Worm (Caenorhabditis elegans): ENCODE results near the gene R01H2.7.

R01H2.7 gene

DNA sequence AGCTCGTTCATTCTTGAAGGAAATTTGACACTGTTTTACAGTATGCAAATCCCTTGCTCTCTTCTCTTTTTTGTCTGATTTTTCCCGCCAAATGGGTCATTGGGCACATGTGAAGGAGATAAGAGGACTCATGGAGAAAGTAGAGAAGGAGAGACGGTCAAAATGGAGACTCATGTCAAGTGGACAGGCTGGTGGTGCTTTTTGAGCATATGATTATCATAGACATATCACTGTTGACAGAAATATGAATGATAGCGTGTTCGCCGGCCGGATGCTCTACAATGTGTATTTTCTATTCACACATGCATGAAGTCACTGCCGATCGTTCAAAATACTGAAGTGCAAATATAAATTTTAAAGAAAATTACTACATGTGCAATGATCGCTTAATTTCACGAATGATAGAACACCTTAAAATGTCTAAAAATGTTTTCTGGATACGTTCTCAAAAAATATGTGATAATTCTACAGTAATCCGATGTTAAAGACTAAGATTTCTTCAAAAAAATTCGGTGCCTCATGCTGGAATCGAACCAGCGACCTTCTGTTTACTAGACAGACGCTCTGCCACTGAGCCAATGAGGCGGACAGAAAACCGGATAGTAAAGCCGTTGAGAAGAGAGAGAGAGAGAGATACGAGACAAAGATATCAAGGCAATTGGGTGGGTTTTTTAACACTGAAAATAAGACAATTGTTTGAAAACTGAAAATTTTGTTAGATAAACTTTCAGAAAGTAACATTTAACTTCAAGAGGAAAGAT is 15.3 kb downstream of the R01H2.7 start (continued):
- TF ChIP-seq lin-1 (GFP tag; IDR thresholded peaks at IDR 0.05) (peak; percentile 54; the same call in 1 of the 2 replicates), unc-62 (GFP tag; optimal IDR thresholded peaks at IDR 0.05 in 1 of 2) (peak in 1 of 2 experiments; percentile 95), unc-62 (tag; optimal IDR thresholded peaks at IDR 0.05) (no peak), mes-2 (tag; optimal IDR thresholded peaks at IDR 0.05; ENCODE audit: poor library complexity, severe bottlenecking) (peak; percentile 62), nhr-111 (GFP tag; optimal IDR thresholded peaks at IDR 0.05) (peak; percentile 34), ceh-32 (tag; optimal IDR thresholded peaks at IDR 0.05; ENCODE audit: poor library complexity) (no peak), nhr-28 (tag; optimal IDR thresholded peaks at IDR 0.05) (no peak), lin-15B (tag; optimal IDR thresholded peaks at IDR 0.05) (no peak), Y5F2A.4 (GFP tag; optimal IDR thresholded peaks at IDR 0.05) (peak; percentile 29), lsy-2 (tag; optimal IDR thresholded peaks at IDR 0.05) (peak in 1 of 2 experiments; percentile 66), nhr-11 (tag; optimal IDR thresholded peaks at IDR 0.05) (no peak), tra-1 (GFP tag; IDR thresholded peaks at IDR 0.05) (peak; percentile 56), fkh-10 (GFP tag; optimal IDR thresholded peaks at IDR 0.05) (no peak), zip-2 (tag; optimal IDR thresholded peaks at IDR 0.05) (no peak), lin-13 (GFP tag; optimal IDR thresholded peaks at IDR 0.05) (no peak), ceh-20 (GFP tag; IDR thresholded peaks at IDR 0.05) (no peak), ceh-28 (tag; optimal IDR thresholded peaks at IDR 0.05) (no peak), dpl-1 (GFP tag; optimal IDR thresholded peaks at IDR 0.05) (peak; percentile 39), daf-16 (GFP tag; optimal IDR thresholded peaks at IDR 0.05) (peak in 1 of 2 experiments; percentile 67), daf-16 (tag; optimal IDR thresholded peaks at IDR 0.05) (peak; percentile 50), jun-1 (tag; optimal IDR thresholded peaks at IDR 0.05) (no peak), dmd-6 (GFP tag; IDR thresholded peaks at IDR 0.05) (peak; percentile 61), mxl-2 (GFP tag; conservative IDR thresholded peaks at IDR 0.05) (no peak), F26F4.8 (GFP tag; conservative IDR thresholded peaks at IDR 0.05) (no peak)

DNA sequence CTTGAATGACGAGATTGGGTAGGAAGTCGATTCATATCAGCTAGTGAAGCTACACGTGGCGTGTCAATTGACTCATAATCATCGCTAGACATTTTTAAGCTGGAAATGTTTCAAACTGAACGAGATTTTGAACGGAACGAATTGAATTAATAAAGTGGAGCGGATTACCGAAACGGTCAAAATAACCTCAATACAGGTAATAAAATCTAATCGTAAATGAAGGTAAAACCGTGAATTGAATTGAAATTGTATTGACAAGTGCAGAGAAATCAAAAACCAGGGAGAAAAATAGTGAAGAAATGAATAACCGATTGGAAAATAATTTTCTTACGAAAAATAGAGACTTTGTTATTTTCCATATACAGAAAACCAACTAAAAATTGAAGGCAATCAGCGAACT is 16.4 kb downstream of the R01H2.7 start, which contains the start of gene cyk-1:
cyk-1 (minus strand) TSS at position 101 of the 400 bp plus-strand sequence.
- no peak for TF ChIP-seq zag-1 (tag; optimal IDR thresholded peaks at IDR 0.05)
- TF ChIP-seq ama-1 (optimal IDR thresholded peaks at IDR 0.05), result no peak
- no peak for TF ChIP-seq ztf-11 (tag; optimal IDR thresholded peaks at IDR 0.05)
- no peak for TF ChIP-seq fkh-10 (GFP tag; optimal IDR thresholded peaks at IDR 0.05)

- no peak for TF ChIP-seq ceh-44 (GFP tag; IDR thresholded peaks at IDR 0.05)
- no peak for TF ChIP-seq daf-16 (GFP tag; optimal IDR thresholded peaks at IDR 0.05)
- no peak for TF ChIP-seq daf-16 (tag; optimal IDR thresholded peaks at IDR 0.05)
- TF ChIP-seq unc-130 (GFP tag; optimal IDR thresholded peaks at IDR 0.05), result no peak
- TF ChIP-seq lin-1 (GFP tag; IDR thresholded peaks at IDR 0.05), result no peak
- TF ChIP-seq ZK337.2 (GFP tag; IDR thresholded peaks at IDR 0.05), result no peak
- no peak for TF ChIP-seq ceh-28 (tag; optimal IDR thresholded peaks at IDR 0.05)
- no peak for TF ChIP-seq madf-9 (GFP tag; conservative IDR thresholded peaks at IDR 0.05)
- TF ChIP-seq jun-1 (tag; optimal IDR thresholded peaks at IDR 0.05), result no peak
- no peak for TF ChIP-seq Y48G9A.11 (GFP tag; IDR thresholded peaks at IDR 0.05)
- TF ChIP-seq zfp-3 (GFP tag; conservative IDR thresholded peaks at IDR 0.05), result no peak
- no peak for TF ChIP-seq tag-97 (GFP tag; IDR thresholded peaks at IDR 0.05)
- peak; percentile 98 for TF ChIP-seq set-16 (GFP tag; IDR thresholded peaks at IDR 0.05)
- 0 out of 2 replicates have a peak, but pooled peaks have one; percentile 37 for TF ChIP-seq egl-43 (GFP tag; IDR thresholded peaks at IDR 0.05)
- TF ChIP-seq cey-2 (tag; optimal IDR thresholded peaks at IDR 0.05; ENCODE audit: borderline replicate concordance, insufficient read depth), result no peak
- TF ChIP-seq mxl-2 (GFP tag; conservative IDR thresholded peaks at IDR 0.05), result peak; percentile 55; the same call in 1 of the 2 replicates
- TF ChIP-seq pha-4 (GFP tag; IDR thresholded peaks at IDR 0.05), result peak; percentile 66; the same call in 1 of the 2 replicates
- TF ChIP-seq pha-4 (tag; optimal IDR thresholded peaks at IDR 0.05), result no peak
- TF ChIP-seq lin-29 (GFP tag; IDR thresholded peaks at IDR 0.05), result no peak
- TF ChIP-seq dve-1 (tag; optimal IDR thresholded peaks at IDR 0.05; ENCODE audit: insufficient read depth), result no peak
These were observed 19.7 kb downstream of the R01H2.7 start for ce11 chrIII:7025839-7026238.
